Fruit fly (Drosophila melanogaster) whole organism, embryonic: Measurements from ENCODE around the gene NdufA3.

Experiments
- Awh ChIP-seq: fragments of 200-800 bp; sonication (Bioruptor generic); IDR thresholded peaks from 2 replicates; pipeline ENCODE4, ENCODE4 v1.3.6; 2022; ENCODE audit warnings: missing biosample characterization, missing genetic modification characterization
- BEAF-32 ChIP-seq: fragments of 200-800 bp; sonication (Bioruptor generic); optimal IDR thresholded peaks from 3 replicates; lab custom pipeline; 2017; ENCODE audit warnings: missing biosample characterization, missing genetic modification characterization, mild to moderate bottlenecking, moderate library complexity, missing genetic modification reagents
- CG10543 ChIP-seq: fragments of 200-800 bp; sonication (Bioruptor generic); optimal IDR thresholded peaks from 3 replicates; lab custom pipeline; 2017; ENCODE audit warnings: missing biosample characterization, mild to moderate bottlenecking, missing genetic modification characterization, moderate library complexity
- CG12071 ChIP-seq: fragments of 200-800 bp; sonication (Bioruptor generic); optimal IDR thresholded peaks from 3 replicates; lab custom pipeline; 2018; ENCODE audit warnings: missing biosample characterization, mild to moderate bottlenecking, missing genetic modification characterization
- CG12942 ChIP-seq: fragments of 200-800 bp; sonication (Bioruptor generic); optimal IDR thresholded peaks from 3 replicates; lab custom pipeline; 2016; ENCODE audit warnings: missing biosample characterization, missing genetic modification characterization
- CG14710 ChIP-seq: fragments of 200-800 bp; sonication (Bioruptor generic); optimal IDR thresholded peaks from 3 replicates; lab custom pipeline; 2019; ENCODE audit warnings: missing biosample characterization, mild to moderate bottlenecking, missing genetic modification characterization, moderate library complexity
- CG15514 ChIP-seq: fragments of 200-800 bp; sonication (Bioruptor generic); optimal IDR thresholded peaks from 3 replicates; lab custom pipeline; 2017; ENCODE audit warnings: missing biosample characterization, missing genetic modification characterization, mild to moderate bottlenecking, moderate library complexity, missing genetic modification reagents
- CG16815 ChIP-seq: fragments of 200-800 bp; sonication (Bioruptor generic); optimal IDR thresholded peaks from 3 replicates; lab custom pipeline; 2017; ENCODE audit warnings: missing biosample characterization, mild to moderate bottlenecking, missing genetic modification characterization
- CG17829 ChIP-seq: fragments of 200-800 bp; optimal IDR thresholded peaks from 2 replicates; lab custom pipeline; 2019; ENCODE audit warnings: missing biosample characterization, mild to moderate bottlenecking, missing genetic modification characterization, moderate library complexity
- CG18599 ChIP-seq: fragments of 200-800 bp; sonication (Bioruptor generic); optimal IDR thresholded peaks from 3 replicates; lab custom pipeline; 2017; ENCODE audit warnings: missing biosample characterization, missing genetic modification characterization, mild to moderate bottlenecking, moderate library complexity, missing genetic modification reagents
- CG5180 ChIP-seq: fragments of 200-800 bp; sonication (Bioruptor generic); optimal IDR thresholded peaks from 3 replicates; lab custom pipeline; 2017; ENCODE audit warnings: missing biosample characterization, missing genetic modification characterization, mild to moderate bottlenecking, moderate library complexity, missing genetic modification reagents
- CG6254 ChIP-seq: fragments of 200-800 bp; sonication (Bioruptor generic); optimal IDR thresholded peaks from 3 replicates; lab custom pipeline; 2017; ENCODE audit warnings: mild to moderate bottlenecking, missing biosample characterization, missing genetic modification reagents, missing genetic modification characterization
- CG7357 ChIP-seq: fragments of 200-800 bp; sonication (Bioruptor generic); IDR thresholded peaks from 3 replicates; pipeline ENCODE4 v1.3.6; 2022; ENCODE audit warnings: missing biosample characterization, missing genetic modification characterization
- CG7556 ChIP-seq: fragments of 200-800 bp; sonication (Bioruptor generic); optimal IDR thresholded peaks from 2 replicates; lab custom pipeline; 2017; ENCODE audit warnings: missing biosample characterization, mild to moderate bottlenecking, missing genetic modification characterization
- CG8359 ChIP-seq: fragments of 200-800 bp; sonication (Bioruptor generic); optimal IDR thresholded peaks from 2 replicates; lab custom pipeline; 2017; ENCODE audit warnings: missing biosample characterization, mild to moderate bottlenecking, missing genetic modification characterization, borderline replicate concordance
- CG9215 ChIP-seq: fragments of 200-800 bp; sonication (Bioruptor generic); IDR thresholded peaks from 2 replicates; pipeline ENCODE4 v1.3.6; 2022; ENCODE audit warnings: missing biosample characterization, missing genetic modification characterization
- CG9817 ChIP-seq: fragments of 200-800 bp; sonication (Bioruptor generic); optimal IDR thresholded peaks from 2 replicates; lab custom pipeline; 2018; ENCODE audit warnings: missing biosample characterization, mild to moderate bottlenecking, missing genetic modification characterization, moderate library complexity
- Dbx ChIP-seq: fragments of 200-800 bp; sonication (Bioruptor generic); IDR thresholded peaks from 3 replicates; pipeline ENCODE4 v1.3.6; 2022; ENCODE audit warnings: missing biosample characterization, missing genetic modification characterization
- Dll ChIP-seq: fragments of 200-800 bp; sonication (Bioruptor generic); IDR thresholded peaks from 4 replicates; pipeline ENCODE4 v1.3.6; 2022; ENCODE audit warnings: missing biosample characterization, missing genetic modification characterization; ENCODE audit not compliant: partially characterized antibody
- Dref ChIP-seq: fragments of 200-800 bp; sonication (Bioruptor generic); IDR thresholded peaks from 2 replicates; pipeline ENCODE4 v1.3.6; 2022; ENCODE audit warnings: missing biosample characterization, missing genetic modification characterization
- Eip74EF ChIP-seq, 2 experiments: fragments of 200-800 bp in 1 of 2; fragments of >200 bp in 1 of 2; sonication (Bioruptor generic) in 1 of 2; optimal IDR thresholded peaks; 2 replicates each; lab custom pipeline; 2017 to 2019; ENCODE audit warnings: missing biosample characterization in 2 of 2, missing genetic modification characterization in 2 of 2, mild to moderate bottlenecking in 1 of 2, moderate library complexity in 1 of 2
- HHEX ChIP-seq: fragments of 200-800 bp; sonication (Bioruptor generic); optimal IDR thresholded peaks from 3 replicates; lab custom pipeline; 2017; ENCODE audit warnings: missing biosample characterization, mild to moderate bottlenecking, missing genetic modification characterization, missing genetic modification reagents
- Jarid2 ChIP-seq: fragments of 200-800 bp; sonication (Bioruptor generic); optimal IDR thresholded peaks from 3 replicates; lab custom pipeline; 2017; ENCODE audit warnings: mild to moderate bottlenecking, missing biosample characterization, missing genetic modification reagents, missing genetic modification characterization
- Kr ChIP-seq: fragments of 200-800 bp; sonication (Bioruptor generic); optimal IDR thresholded peaks from 2 replicates; lab custom pipeline; 2017; ENCODE audit warnings: missing biosample characterization, mild to moderate bottlenecking, missing genetic modification characterization
- Meics ChIP-seq: fragments of 200-800 bp; sonication (Bioruptor generic); optimal IDR thresholded peaks from 2 replicates; lab custom pipeline; 2017; ENCODE audit warnings: missing biosample characterization, mild to moderate bottlenecking, missing genetic modification characterization
- Neu2 ChIP-seq: fragments of 200-800 bp; sonication (Bioruptor generic); optimal IDR thresholded peaks from 3 replicates; lab custom pipeline; 2016; ENCODE audit warnings: missing biosample characterization, missing genetic modification characterization, borderline replicate concordance
- Nf-YC ChIP-seq: fragments of 200-800 bp; optimal IDR thresholded peaks from 3 replicates; lab custom pipeline; 2019; ENCODE audit warnings: missing biosample characterization, mild to moderate bottlenecking, missing genetic modification characterization, moderate library complexity
- Sox102F ChIP-seq: fragments of 200-800 bp; sonication (Bioruptor generic); optimal IDR thresholded peaks from 2 replicates; lab custom pipeline; 2018; ENCODE audit warnings: missing biosample characterization, mild to moderate bottlenecking, missing genetic modification characterization, moderate library complexity
- Ssrp ChIP-seq: fragments of 200-800 bp; sonication (Bioruptor generic); optimal IDR thresholded peaks from 2 replicates; lab custom pipeline; 2018; ENCODE audit warnings: missing biosample characterization, mild to moderate bottlenecking, missing genetic modification characterization, moderate library complexity
- Tbp ChIP-seq: fragments of >200 bp; optimal IDR thresholded peaks from 2 replicates; lab custom pipeline; 2018; ENCODE audit warnings: missing biosample characterization, missing genetic modification characterization
- abd-A ChIP-seq: fragments of 200-800 bp; sonication (Bioruptor generic); optimal IDR thresholded peaks from 3 replicates; lab custom pipeline; 2019; ENCODE audit warnings: missing biosample characterization, mild to moderate bottlenecking, missing genetic modification characterization, moderate library complexity
- aop ChIP-seq: fragments of 200-800 bp; sonication (Bioruptor generic); IDR thresholded peaks from 2 replicates; pipeline ENCODE4 v1.3.6; 2022; ENCODE audit warnings: missing biosample characterization, missing genetic modification characterization
- bcd ChIP-seq: fragments of 200-800 bp; sonication (Bioruptor generic); optimal IDR thresholded peaks from 2 replicates; lab custom pipeline; 2017; ENCODE audit warnings: missing biosample characterization, mild to moderate bottlenecking, missing genetic modification characterization
- caup ChIP-seq: fragments of 200-800 bp; sonication (Bioruptor generic); optimal IDR thresholded peaks from 3 replicates; lab custom pipeline; 2017; ENCODE audit warnings: missing biosample characterization, mild to moderate bottlenecking, missing genetic modification characterization, moderate library complexity; ENCODE audit not compliant: severe bottlenecking
- chif ChIP-seq, 2 experiments: fragments of 200-800 bp; sonication (Bioruptor generic); optimal IDR thresholded peaks; 3 replicates each; lab custom pipeline; 2016; ENCODE audit warnings: missing biosample characterization in 2 of 2, missing genetic modification characterization in 2 of 2
- dimm ChIP-seq: fragments of 200-800 bp; sonication (Bioruptor generic); IDR thresholded peaks from 2 replicates; pipeline ENCODE4 v1.3.6; 2022; ENCODE audit warnings: missing biosample characterization, missing genetic modification characterization
- fd102C ChIP-seq: fragments of 200-800 bp; sonication (Bioruptor generic); optimal IDR thresholded peaks from 2 replicates; lab custom pipeline; 2018; ENCODE audit warnings: missing biosample characterization, mild to moderate bottlenecking, missing genetic modification characterization, moderate library complexity
- ftz-f1 ChIP-seq: fragments of 200-800 bp; sonication (Bioruptor generic); optimal IDR thresholded peaks from 2 replicates; lab custom pipeline; 2016; ENCODE audit warnings: missing biosample characterization, missing genetic modification characterization
- gem ChIP-seq: fragments of 200-800 bp; sonication (Bioruptor generic); optimal IDR thresholded peaks from 2 replicates; lab custom pipeline; 2019; ENCODE audit warnings: missing biosample characterization, mild to moderate bottlenecking, missing genetic modification characterization, moderate library complexity
- gt ChIP-seq: fragments of 200-800 bp; sonication (Bioruptor generic); IDR thresholded peaks from 2 replicates; pipeline ENCODE4 v1.3.6; 2022; ENCODE audit warnings: missing biosample characterization, missing genetic modification characterization
- knrl ChIP-seq: fragments of 200-800 bp; sonication (Bioruptor generic); IDR thresholded peaks from 3 replicates; pipeline ENCODE4 v1.3.6; 2022; ENCODE audit warnings: missing biosample characterization, missing genetic modification characterization; ENCODE audit not compliant: partially characterized antibody
- lab ChIP-seq: fragments of 200-800 bp; sonication (Bioruptor generic); optimal IDR thresholded peaks from 3 replicates; lab custom pipeline; 2017; ENCODE audit warnings: missing biosample characterization, missing genetic modification characterization, mild to moderate bottlenecking, moderate library complexity, missing genetic modification reagents
- nau ChIP-seq: fragments of 200-800 bp; sonication (Bioruptor generic); optimal IDR thresholded peaks from 3 replicates; lab custom pipeline; 2017; ENCODE audit warnings: missing biosample characterization, mild to moderate bottlenecking, missing genetic modification characterization, missing genetic modification reagents
- nerfin-1 ChIP-seq: fragments of 200-800 bp; sonication (Bioruptor generic); optimal IDR thresholded peaks from 3 replicates; lab custom pipeline; 2019; ENCODE audit warnings: missing biosample characterization, mild to moderate bottlenecking, missing genetic modification characterization, moderate library complexity
- pnt ChIP-seq: fragments of 200-800 bp; sonication (Bioruptor generic); optimal IDR thresholded peaks from 3 replicates; lab custom pipeline; 2016; ENCODE audit warnings: missing biosample characterization, missing genetic modification characterization
- ranshi ChIP-seq: fragments of 200-800 bp; sonication (Bioruptor generic); IDR thresholded peaks from 2 replicates; pipeline ENCODE4 v1.3.6; 2022; ENCODE audit warnings: missing biosample characterization, missing genetic modification characterization
- sisA ChIP-seq: fragments of 200-800 bp; sonication (Bioruptor generic); IDR thresholded peaks from 2 replicates; pipeline ENCODE4 v1.3.6; 2022; ENCODE audit warnings: missing biosample characterization, missing genetic modification characterization
- wek ChIP-seq: fragments of 200-800 bp; sonication (Bioruptor generic); optimal IDR thresholded peaks from 3 replicates; lab custom pipeline; 2018; ENCODE audit warnings: missing biosample characterization, mild to moderate bottlenecking, missing genetic modification characterization, moderate library complexity
- z ChIP-seq: fragments of 200-800 bp; sonication (Bioruptor generic); IDR thresholded peaks from 3 replicates; pipeline ENCODE4 v1.3.6; 2022; ENCODE audit warnings: missing biosample characterization, missing genetic modification characterization

Gene NdufA3

DNA sequence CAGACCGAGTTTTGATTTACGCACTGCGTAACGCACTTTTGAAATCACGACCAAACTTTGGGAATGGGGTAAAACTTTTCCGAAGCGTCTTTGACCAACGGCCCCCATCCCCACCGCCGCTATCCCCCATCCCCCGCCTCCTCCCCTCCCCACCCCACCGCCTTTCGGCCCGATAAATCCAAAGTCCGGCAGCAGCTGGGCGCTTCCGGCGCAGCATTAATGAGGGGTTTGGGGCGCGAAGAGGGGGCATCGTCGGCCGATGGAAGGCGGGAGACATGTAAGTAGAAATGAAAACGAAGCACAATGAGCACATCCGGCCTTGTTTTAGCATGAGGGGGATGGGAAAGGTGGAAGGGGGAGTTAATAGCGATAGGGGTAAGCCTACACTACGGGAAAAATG lies 20.7 kb downstream of the NdufA3 start (continued):
- TF ChIP-seq wek (peak; percentile 37), ranshi (GFP tag; lab: Robert Waterston, UW) (no peak), CG6254 (peak; percentile 15), gt (GFP tag; lab: Robert Waterston, UW) (no peak), nerfin-1 (tag; lab: Kevin White, UChicago) (no peak), lab (GFP tag; lab: Kevin White, UChicago) (peak; percentile 30), CG12071 (GFP tag; lab: Kevin White, UChicago) (peak; percentile 12), CG8359 (GFP tag; lab: Kevin White, UChicago) (no peak), CG18599 (peak; percentile 20), CG7556 (GFP tag; lab: Kevin White, UChicago) (no peak), HHEX (GFP tag; lab: Kevin White, UChicago) (peak; percentile 59), Nf-YC (tag; lab: Kevin White, UChicago) (peak; percentile 3), CG17829 (tag; lab: Kevin White, UChicago) (no peak), ftz-f1 (GFP tag; lab: Kevin White, UChicago) (no peak), chif (GFP tag; optimal IDR thresholded peaks at IDR 0.05; lab: Kevin White, UChicago) (no peak), gem (no peak), caup (no peak), Neu2 (GFP tag; lab: Kevin White, UChicago) (no peak), CG5180 (GFP tag; lab: Kevin White, UChicago) (peak; percentile 81), Sox102F (GFP tag; lab: Kevin White, UChicago) (no peak), CG10543 (GFP tag; lab: Kevin White, UChicago) (peak; percentile 65), Meics (no peak), Jarid2 (GFP tag; lab: Kevin White, UChicago) (peak; percentile 17), abd-A (tag; lab: Kevin White, UChicago) (peak; percentile 27), aop (GFP tag; lab: Robert Waterston, UW) (peak; percentile 88), Dll (GFP tag; lab: Robert Waterston, UW) (no peak), fd102C (GFP tag; lab: Kevin White, UChicago) (no peak), Awh (0 out of 2 replicates have a peak, but pooled peaks have one; percentile 41), knrl (no peak), nau (GFP tag; lab: Kevin White, UChicago) (peak; percentile 43), dimm (no peak), CG14710 (tag; lab: Kevin White, UChicago) (no peak), Eip74EF (GFP tag; optimal IDR thresholded peaks at IDR 0.05; lab: Kevin White, UChicago) (peak in 1 of 2 experiments; percentile 60), CG15514 (peak; percentile 17), Dbx (no peak)
- TF ChIP-seq, all 482 proteins: peak for 36

DNA sequence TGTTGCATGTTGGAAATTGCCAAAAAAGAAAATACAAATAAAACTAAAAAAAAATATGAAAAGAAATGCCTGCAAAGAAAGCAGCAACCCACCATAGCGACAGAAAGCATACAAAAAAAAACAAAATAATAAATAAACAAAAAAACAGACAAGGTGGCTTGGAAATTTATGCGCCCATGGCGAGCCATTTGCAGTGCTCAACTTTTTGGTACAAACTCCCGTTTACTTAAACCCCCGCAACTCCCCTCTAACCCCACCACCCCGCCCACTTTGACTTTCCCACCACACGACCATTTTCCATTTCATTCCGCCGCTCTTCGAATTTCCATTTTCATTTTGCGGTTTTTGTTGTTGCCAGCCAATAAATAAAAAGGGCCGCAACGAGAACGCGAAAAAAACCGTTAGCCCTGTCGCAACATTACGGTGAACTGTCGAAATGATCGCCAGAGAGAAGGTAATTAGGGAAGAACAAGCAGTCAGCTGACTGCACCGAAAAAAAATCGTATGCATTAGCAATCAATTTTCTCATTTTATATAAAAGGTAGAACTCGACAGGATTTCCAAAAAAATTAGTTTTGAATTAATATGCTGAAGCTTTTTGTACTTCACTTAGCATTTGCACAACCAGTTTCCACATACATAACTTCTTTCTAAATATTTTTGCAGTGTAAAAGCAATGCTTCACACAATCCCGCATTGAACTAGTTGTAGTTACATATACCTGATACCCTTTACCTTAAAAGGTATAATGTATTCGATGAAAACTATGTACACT lies 22.9 kb downstream of the NdufA3 start:
- TF ChIP-seq CG16815 (GFP tag; lab: Kevin White, UChicago): peak; percentile 27
- TF ChIP-seq sisA (GFP tag; lab: Robert Waterston, UW): peak; percentile 66
- TF ChIP-seq ftz-f1 (GFP tag; lab: Kevin White, UChicago): no peak
- TF ChIP-seq CG9817 (tag; lab: Kevin White, UChicago): peak; percentile 14
- no peak for TF ChIP-seq nerfin-1 (tag; lab: Kevin White, UChicago)
- TF ChIP-seq pnt: peak; percentile 37
- TF ChIP-seq Dref (GFP tag; lab: Robert Waterston, UW): no peak
- peak; percentile 65 for TF ChIP-seq Ssrp (tag; lab: Kevin White, UChicago)
- TF ChIP-seq CG9215 (GFP tag; lab: Robert Waterston, UW): no peak
- peak; percentile 12 for TF ChIP-seq CG12942 (GFP tag; lab: Kevin White, UChicago)
- TF ChIP-seq CG7357 (GFP tag; lab: Robert Waterston, UW): no peak
- peak; percentile 31 for TF ChIP-seq bcd (GFP tag; lab: Kevin White, UChicago)
- no peak for TF ChIP-seq Kr (GFP tag; lab: Kevin White, UChicago)
- no peak for TF ChIP-seq z
- no peak for TF ChIP-seq Tbp (GFP tag; lab: Kevin White, UChicago)
- no peak for TF ChIP-seq BEAF-32 (GFP tag; lab: Kevin White, UChicago)
